Worm (Caenorhabditis elegans) whole organism, L4 larva: ENCODE data around the gene ghi-1.

ENCODE experiments used
- F26F4.8 ChIP-seq: fragments of 200-800 bp; sonication (Bioruptor generic); conservative IDR thresholded peaks from 2 replicates; pipeline ENCODE4 v1.3.6; 2022; ENCODE audit warnings: missing genetic modification characterization, missing compliant biosample characterization
- F37D6.2 ChIP-seq: sonication (generic microtip); optimal IDR thresholded peaks from 2 replicates; lab custom pipeline; 2016; ENCODE audit warnings: mild to moderate bottlenecking, missing genetic modification characterization, missing compliant biosample characterization
- F44E2.7 ChIP-seq: fragments of 200-800 bp; sonication (Bioruptor generic); IDR thresholded peaks from 2 replicates; pipeline ENCODE4 v2.1.2; 2022; ENCODE audit warnings: missing genetic modification characterization, missing compliant biosample characterization
- F49E8.2 ChIP-seq: sonication (generic microtip); optimal IDR thresholded peaks from 2 replicates; lab custom pipeline; 2016; ENCODE audit warnings: missing compliant biosample characterization, mild to moderate bottlenecking, missing genetic modification characterization, borderline replicate concordance
- R02D3.7 ChIP-seq: fragments of 150-350 bp; sonication (generic microtip); optimal IDR thresholded peaks from 3 replicates; lab custom pipeline; 2014; ENCODE audit warnings: missing biosample characterization, missing genetic modification characterization
- Y48G9A.11 ChIP-seq: fragments of 200-800 bp; sonication (Bioruptor generic); IDR thresholded peaks from 2 replicates; pipeline ENCODE4 v1.3.6; 2022; ENCODE audit warnings: missing genetic modification reagents, missing genetic modification characterization, missing compliant biosample characterization
- Y5F2A.4 ChIP-seq: fragments of 200-800 bp; sonication (Bioruptor generic); optimal IDR thresholded peaks from 2 replicates; lab custom pipeline; 2018; ENCODE audit warnings: mild to moderate bottlenecking, missing genetic modification characterization, missing compliant biosample characterization
- Y75B8A.6 ChIP-seq: fragments of 200-800 bp; sonication (Bioruptor generic); IDR thresholded peaks from 2 replicates; pipeline ENCODE4 v1.3.6; 2022; ENCODE audit warnings: missing genetic modification reagents, missing genetic modification characterization, missing compliant biosample characterization
- ZK337.2 ChIP-seq: fragments of 200-800 bp; sonication (Bioruptor generic); IDR thresholded peaks from 2 replicates; pipeline ENCODE4 v1.3.6; 2022; ENCODE audit warnings: missing genetic modification reagents, missing genetic modification characterization, missing compliant biosample characterization
- aly-2 ChIP-seq: sonication (generic microtip); optimal IDR thresholded peaks from 2 replicates; lab custom pipeline; 2018; ENCODE audit warnings: missing biosample characterization, missing genetic modification characterization
- attf-4 ChIP-seq: sonication (generic microtip); optimal IDR thresholded peaks from 3 replicates; lab custom pipeline; 2017; ENCODE audit warnings: missing biosample characterization, missing genetic modification characterization
- ceh-32 ChIP-seq: sonication (generic microtip); optimal IDR thresholded peaks from 2 replicates; lab custom pipeline; 2016; ENCODE audit warnings: mild to moderate bottlenecking, missing genetic modification characterization, missing compliant biosample characterization; ENCODE audit not compliant: poor library complexity
- ceh-44 ChIP-seq: fragments of 200-800 bp; sonication (Bioruptor generic); IDR thresholded peaks from 2 replicates; pipeline ENCODE4 v1.3.6; 2022; ENCODE audit warnings: missing genetic modification reagents, missing genetic modification characterization, missing compliant biosample characterization
- cey-2 ChIP-seq: sonication (generic microtip); optimal IDR thresholded peaks from 3 replicates; lab custom pipeline; 2017; ENCODE audit warnings: missing genetic modification characterization, mild to moderate bottlenecking, missing compliant biosample characterization, antibody characterized with exemption, borderline replicate concordance; ENCODE audit not compliant: insufficient read depth
- daf-12 ChIP-seq: fragments of 150-350 bp; optimal IDR thresholded peaks from 2 replicates; lab custom pipeline; 2014; ENCODE audit warnings: missing biosample characterization, missing genetic modification reagents, missing genetic modification characterization
- daf-16 ChIP-seq, 3 experiments: sonication (generic microtip); optimal IDR thresholded peaks; 2 replicates each; lab custom pipeline; 2016 to 2017; ENCODE audit warnings: missing genetic modification characterization in 3 of 3, missing genetic modification reagents in 3 of 3, mild to moderate bottlenecking in 2 of 3, missing compliant biosample characterization in 2 of 3, missing biosample characterization in 1 of 3, moderate library complexity in 1 of 3
- daf-8 ChIP-seq: fragments of 200-800 bp; sonication (Bioruptor generic); IDR thresholded peaks from 2 replicates; pipeline ENCODE4 v1.3.6; 2022; ENCODE audit warnings: missing genetic modification characterization, missing compliant biosample characterization
- dpl-1 ChIP-seq: fragments of 150-350 bp; optimal IDR thresholded peaks from 2 replicates; lab custom pipeline; 2014; ENCODE audit warnings: missing biosample characterization, missing genetic modification reagents, missing genetic modification characterization
- duxl-1 ChIP-seq: sonication (generic microtip); optimal IDR thresholded peaks from 2 replicates; lab custom pipeline; 2016; ENCODE audit warnings: mild to moderate bottlenecking, missing genetic modification characterization, moderate library complexity, missing compliant biosample characterization; ENCODE audit not compliant: poor library complexity
- dve-1 ChIP-seq: sonication (generic microtip); optimal IDR thresholded peaks from 2 replicates; lab custom pipeline; 2017; ENCODE audit warnings: antibody characterized with exemption, mild to moderate bottlenecking, missing genetic modification characterization, missing compliant biosample characterization; ENCODE audit not compliant: insufficient read depth
- gei-8 ChIP-seq: fragments of 200-800 bp; sonication (Bioruptor generic); optimal IDR thresholded peaks from 2 replicates; lab custom pipeline; 2018; ENCODE audit warnings: mild to moderate bottlenecking, missing genetic modification characterization, missing compliant biosample characterization
- hif-1 ChIP-seq, 2 experiments: sonication (generic microtip); optimal IDR thresholded peaks; 2 replicates each; lab custom pipeline; 2016 to 2017; ENCODE audit warnings: missing compliant biosample characterization in 2 of 2, missing genetic modification characterization in 2 of 2, missing genetic modification reagents in 2 of 2, missing genotype in 2 of 2, mild to moderate bottlenecking in 1 of 2
- hlh-30 ChIP-seq: sonication (generic microtip); optimal IDR thresholded peaks from 2 replicates; lab custom pipeline; 2017; ENCODE audit warnings: antibody characterized with exemption, mild to moderate bottlenecking, missing genetic modification characterization, missing compliant biosample characterization; ENCODE audit not compliant: insufficient read depth
- lin-1 ChIP-seq: fragments of 200-800 bp; sonication (Bioruptor generic); IDR thresholded peaks from 2 replicates; pipeline ENCODE4 v1.3.6; 2022; ENCODE audit warnings: missing genetic modification reagents, missing genetic modification characterization, missing compliant biosample characterization
- lin-13 ChIP-seq: fragments of 150-350 bp; optimal IDR thresholded peaks from 2 replicates; lab custom pipeline; 2014; ENCODE audit warnings: missing biosample characterization, missing genetic modification reagents, missing genetic modification characterization
- lin-15B ChIP-seq: fragments of 150-350 bp; sonication (generic microtip); optimal IDR thresholded peaks from 3 replicates; lab custom pipeline; 2014; ENCODE audit warnings: missing biosample characterization, missing genetic modification characterization
- lin-29 ChIP-seq: fragments of 200-800 bp; sonication (Bioruptor generic); IDR thresholded peaks from 2 replicates; pipeline ENCODE4 v1.3.6; 2022; ENCODE audit warnings: missing genetic modification reagents, missing genetic modification characterization, missing compliant biosample characterization
- lin-39 ChIP-seq: fragments of 150-350 bp; optimal IDR thresholded peaks from 2 replicates; lab custom pipeline; 2014; ENCODE audit warnings: missing biosample characterization, missing genetic modification reagents, missing genetic modification characterization
- madf-9 ChIP-seq: fragments of 200-800 bp; sonication (Bioruptor generic); conservative IDR thresholded peaks from 2 replicates; pipeline ENCODE4 v1.3.6; 2022; ENCODE audit warnings: missing genetic modification reagents, missing genetic modification characterization, missing compliant biosample characterization
- mdl-1 ChIP-seq, 2 experiments: fragments of 150-350 bp in 1 of 2; sonication (generic microtip) in 1 of 2; optimal IDR thresholded peaks; 2 replicates each; lab custom pipeline; 2014 to 2017; ENCODE audit warnings: missing biosample characterization in 2 of 2, missing genetic modification characterization in 2 of 2
- mdt-29 ChIP-seq: fragments of 200-800 bp; sonication (Bioruptor generic); IDR thresholded peaks from 2 replicates; pipeline ENCODE4 v1.3.6; 2022; ENCODE audit warnings: missing genetic modification reagents, missing genetic modification characterization, missing compliant biosample characterization
- mes-2 ChIP-seq: sonication (generic microtip); optimal IDR thresholded peaks from 2 replicates; lab custom pipeline; 2016; ENCODE audit warnings: missing genotype, mild to moderate bottlenecking, missing genetic modification characterization, missing compliant biosample characterization; ENCODE audit not compliant: poor library complexity, severe bottlenecking
- nhr-111 ChIP-seq: fragments of 200-800 bp; sonication (Bioruptor generic); optimal IDR thresholded peaks from 2 replicates; lab custom pipeline; 2018; ENCODE audit warnings: mild to moderate bottlenecking, missing genetic modification characterization, missing compliant biosample characterization
- nhr-25 ChIP-seq: sonication (generic microtip); optimal IDR thresholded peaks from 2 replicates; lab custom pipeline; 2017; ENCODE audit warnings: missing genetic modification characterization, mild to moderate bottlenecking, missing compliant biosample characterization, antibody characterized with exemption, moderate library complexity, borderline replicate concordance; ENCODE audit not compliant: insufficient read depth
- nhr-41 ChIP-seq: fragments of 200-800 bp; sonication (Bioruptor generic); IDR thresholded peaks from 2 replicates; pipeline ENCODE4 v1.3.6; 2022; ENCODE audit warnings: missing genetic modification reagents, missing genetic modification characterization, missing compliant biosample characterization
- nhr-48 ChIP-seq: sonication (generic microtip); optimal IDR thresholded peaks from 2 replicates; lab custom pipeline; 2016; ENCODE audit warnings: mild to moderate bottlenecking, missing genetic modification characterization, missing compliant biosample characterization
- nhr-76 ChIP-seq: fragments of 150-350 bp; optimal IDR thresholded peaks from 2 replicates; lab custom pipeline; 2014; ENCODE audit warnings: missing biosample characterization, missing genetic modification characterization
- pha-4 ChIP-seq, 2 experiments: fragments of 150-350 bp in 1 of 2; fragments of 200-800 bp in 1 of 2; sonication (Bioruptor generic) in 1 of 2; IDR thresholded peaks in 1 of 2; optimal IDR thresholded peaks in 1 of 2; 2 replicates each; pipeline versions ENCODE4 v1.3.6 to Lab custom; 2014 to 2022; ENCODE audit warnings: missing genetic modification characterization in 2 of 2, missing genetic modification reagents in 2 of 2, missing biosample characterization in 1 of 2, missing compliant biosample characterization in 1 of 2
- rbr-2 ChIP-seq: sonication (generic microtip); optimal IDR thresholded peaks from 2 replicates; lab custom pipeline; 2016; ENCODE audit warnings: missing genotype, missing genetic modification characterization, missing compliant biosample characterization
- set-16 ChIP-seq: fragments of 200-800 bp; sonication (Bioruptor generic); IDR thresholded peaks from 2 replicates; pipeline ENCODE4 v1.3.6; 2022; ENCODE audit warnings: missing genetic modification reagents, missing genetic modification characterization, missing compliant biosample characterization
- spr-3 ChIP-seq: fragments of 200-800 bp; sonication (Bioruptor generic); optimal IDR thresholded peaks from 2 replicates; lab custom pipeline; 2018; ENCODE audit warnings: mild to moderate bottlenecking, missing genetic modification characterization, missing compliant biosample characterization
- tra-1 ChIP-seq: fragments of 200-800 bp; sonication (Bioruptor generic); IDR thresholded peaks from 2 replicates; pipeline ENCODE4 v1.3.6; 2022; ENCODE audit warnings: missing genetic modification reagents, missing genetic modification characterization, missing compliant biosample characterization
- unc-39 ChIP-seq: sonication (generic microtip); optimal IDR thresholded peaks from 2 replicates; lab custom pipeline; 2017; ENCODE audit warnings: missing biosample characterization, missing genetic modification characterization
- unc-62 ChIP-seq, 3 experiments: fragments of 150-350 bp in 1 of 3; sonication (generic microtip); optimal IDR thresholded peaks in 2 of 3; peaks in 1 of 3; 1 replicate in 1 of 3; 2 replicates in 2 of 3; lab custom pipeline; 2014 to 2017; ENCODE audit warnings: missing biosample characterization in 3 of 3, missing genetic modification characterization in 3 of 3, missing genetic modification reagents in 3 of 3, missing genotype in 1 of 3
- zag-1 ChIP-seq: fragments of 150-350 bp; optimal IDR thresholded peaks from 2 replicates; lab custom pipeline; 2014; ENCODE audit warnings: missing biosample characterization, missing genetic modification characterization
- ztf-11 ChIP-seq: fragments of 150-350 bp; optimal IDR thresholded peaks from 2 replicates; lab custom pipeline; 2014; ENCODE audit warnings: missing biosample characterization, missing genetic modification characterization
- ztf-7 ChIP-seq: fragments of 150-350 bp; optimal IDR thresholded peaks from 2 replicates; lab custom pipeline; 2014; ENCODE audit warnings: missing biosample characterization, missing genetic modification characterization

The ghi-1 gene

ce11 chrII:11635745-11636161 is 10.8 kb upstream of the ghi-1 start (continued):
- TF ChIP-seq zag-1 (tag; lab: Kevin White, UChicago): no peak
- TF ChIP-seq lin-29 (GFP tag; lab: Robert Waterston, UW): no peak
- no peak for TF ChIP-seq F37D6.2 (tag; lab: Kevin White, UChicago)
- 0 out of 2 replicates have a peak, but pooled peaks have one; percentile 15 for TF ChIP-seq lin-1 (GFP tag; lab: Robert Waterston, UW)
- no peak for TF ChIP-seq gei-8 (GFP tag; lab: Kevin White, UChicago)
- TF ChIP-seq hif-1 (tag; optimal IDR thresholded peaks at IDR 0.05; lab: Kevin White, UChicago): peak in 1 of 2 experiments; percentile 36
- no peak for TF ChIP-seq ztf-7 (tag; lab: Kevin White, UChicago)
- TF ChIP-seq cey-2 (tag; lab: Kevin White, UChicago): peak; percentile 67
- TF ChIP-seq lin-13 (GFP tag; lab: Kevin White, UChicago): peak; percentile 81
- peak; percentile 89 for TF ChIP-seq dve-1 (tag; lab: Kevin White, UChicago)
- 0 out of 2 replicates have a peak, but pooled peaks have one; percentile 64 for TF ChIP-seq Y75B8A.6 (GFP tag; lab: Robert Waterston, UW)
- TF ChIP-seq daf-8: no peak
- TF ChIP-seq ztf-11 (tag; lab: Kevin White, UChicago): no peak
- TF ChIP-seq R02D3.7 (tag; lab: Kevin White, UChicago): no peak
- TF ChIP-seq attf-4 (tag; lab: Kevin White, UChicago): no peak
- no peak for TF ChIP-seq ZK337.2 (GFP tag; lab: Robert Waterston, UW)
- no peak for TF ChIP-seq spr-3 (GFP tag; lab: Kevin White, UChicago)
- no peak for TF ChIP-seq Y5F2A.4 (GFP tag; lab: Kevin White, UChicago)
- TF ChIP-seq daf-12 (tag; lab: Kevin White, UChicago): no peak
- TF ChIP-seq nhr-48 (tag; lab: Kevin White, UChicago): peak; percentile 92
- TF ChIP-seq dpl-1 (GFP tag; lab: Kevin White, UChicago): peak; percentile 32
- peak in 1 of 2 experiments; percentile 100 for TF ChIP-seq unc-62 (GFP tag; optimal IDR thresholded peaks at IDR 0.05 in 1 of 2; lab: Kevin White, UChicago)
- no peak for TF ChIP-seq unc-62 (tag; optimal IDR thresholded peaks at IDR 0.05; lab: Kevin White, UChicago)
- 0 out of 2 replicates have a peak, but pooled peaks have one; percentile 21 for TF ChIP-seq F44E2.7 (GFP tag; lab: Robert Waterston, UW)
- peak; percentile 56 for TF ChIP-seq duxl-1 (tag; lab: Kevin White, UChicago)
- no peak for TF ChIP-seq nhr-41 (GFP tag; lab: Robert Waterston, UW)
- TF ChIP-seq mdt-29 (GFP tag; lab: Robert Waterston, UW): no peak
- TF ChIP-seq daf-16 (GFP tag; optimal IDR thresholded peaks at IDR 0.05; lab: Kevin White, UChicago): peak in 1 of 2 experiments; percentile 48
- peak; percentile 76 for TF ChIP-seq daf-16 (tag; optimal IDR thresholded peaks at IDR 0.05; lab: Kevin White, UChicago)
- TF ChIP-seq aly-2 (tag; lab: Kevin White, UChicago): no peak
- no peak for TF ChIP-seq F26F4.8 (GFP tag; lab: Robert Waterston, UW)
- peak; percentile 80 for TF ChIP-seq rbr-2 (tag; lab: Kevin White, UChicago)
- TF ChIP-seq madf-9: no peak; the same call in 1 of the 2 replicates
- TF ChIP-seq tra-1 (GFP tag; lab: Robert Waterston, UW): peak; percentile 57; the same call in 1 of the 2 replicates
- no peak for TF ChIP-seq ceh-32 (tag; lab: Kevin White, UChicago)
- TF ChIP-seq Y48G9A.11: no peak
- no peak for TF ChIP-seq lin-15B
- TF ChIP-seq ceh-44 (GFP tag; lab: Robert Waterston, UW): no peak
- peak; percentile 74 for TF ChIP-seq mes-2
- TF ChIP-seq pha-4 (GFP tag; IDR thresholded peaks at IDR 0.05; lab: Robert Waterston, UW): peak; percentile 74; the same call in 1 of the 2 replicates
- TF ChIP-seq pha-4 (tag; optimal IDR thresholded peaks at IDR 0.05; lab: Kevin White, UChicago): peak; percentile 97
- no peak for TF ChIP-seq unc-39 (tag; lab: Kevin White, UChicago)
- TF ChIP-seq set-16 (GFP tag; lab: Robert Waterston, UW): peak; percentile 49
- TF ChIP-seq lin-39 (tag; lab: Kevin White, UChicago): no peak
- peak; percentile 94 for TF ChIP-seq nhr-25 (tag; lab: Kevin White, UChicago)
- TF ChIP-seq F49E8.2 (tag; lab: Kevin White, UChicago): no peak
- TF ChIP-seq mdl-1 (tag; optimal IDR thresholded peaks at IDR 0.05; lab: Kevin White, UChicago): peak; percentile 16 to 92
- peak; percentile 76 for TF ChIP-seq hlh-30 (tag; lab: Kevin White, UChicago)
- no peak for TF ChIP-seq nhr-111
- TF ChIP-seq nhr-76: no peak
